In genomic region chrV:11231177-11231576, ce11 we compare ENCODE assay signal across 5 worm cellular contexts.
TF ChIP-seq lines count a peak whose summit lies in the region.

No protein-coding gene starts in this region.

TF ChIP-seq in whole organism, L1 larva, 84 proteins besides CTCF, POLR2A, EP300 and RAD21:
- TF ChIP-seq efl-1 (optimal IDR thresholded peaks at IDR 0.05; lab: Kevin White, UChicago) (no peak), efl-1 (GFP tag; optimal IDR thresholded peaks at IDR 0.05 in 1 of 2; lab: Kevin White, UChicago) (peak in 1 of 2 experiments; percentile 2), unc-86 (tag; optimal IDR thresholded peaks at IDR 0.05; lab: Kevin White, UChicago) (no peak), fos-1 (tag; optimal IDR thresholded peaks at IDR 0.05; lab: Kevin White, UChicago) (no peak), ceh-8 (GFP tag; optimal IDR thresholded peaks at IDR 0.05; lab: Kevin White, UChicago) (no peak), nhr-84 (tag; optimal IDR thresholded peaks at IDR 0.05; lab: Kevin White, UChicago) (no peak), blmp-1 (tag; optimal IDR thresholded peaks at IDR 0.05; lab: Kevin White, UChicago) (peak; percentile 80), nhr-85 (tag; lab: Kevin White, UChicago) (no peak), sox-4 (tag; optimal IDR thresholded peaks at IDR 0.05; lab: Kevin White, UChicago) (no peak), vab-15 (tag; optimal IDR thresholded peaks at IDR 0.05; lab: Kevin White, UChicago) (no peak), hlh-17 (GFP tag; optimal IDR thresholded peaks at IDR 0.05; lab: Kevin White, UChicago; ENCODE audit: borderline replicate concordance) (no peak)
TF ChIP-seq in whole organism, L1 larva: peak in this region for 2.

TF ChIP-seq in whole organism, L2 larva, 48 proteins besides CTCF, POLR2A, EP300 and RAD21:
- TF ChIP-seq nhr-10 (tag; optimal IDR thresholded peaks at IDR 0.05; lab: Kevin White, UChicago): no peak
- peak; percentile 53 for TF ChIP-seq blmp-1 (tag; optimal IDR thresholded peaks at IDR 0.05; lab: Kevin White, UChicago; ENCODE audit: insufficient read depth)

TF ChIP-seq in whole organism, L3 larva, 47 proteins besides CTCF, POLR2A, EP300 and RAD21:
- peak; percentile 30 for TF ChIP-seq nhr-43 (tag; optimal IDR thresholded peaks at IDR 0.05; lab: Kevin White, UChicago; ENCODE audit: poor library complexity, severe bottlenecking)
- no peak for TF ChIP-seq ceh-9 (tag; optimal IDR thresholded peaks at IDR 0.05; lab: Kevin White, UChicago)

TF ChIP-seq in whole organism, L4 larva, 104 proteins besides CTCF, POLR2A, EP300 and RAD21:
- TF ChIP-seq nhr-28 (tag; optimal IDR thresholded peaks at IDR 0.05; lab: Kevin White, UChicago) (peak; percentile 39), zip-2 (tag; optimal IDR thresholded peaks at IDR 0.05; lab: Kevin White, UChicago) (no peak), ceh-20 (GFP tag; IDR thresholded peaks at IDR 0.05; lab: Robert Waterston, UW) (0 out of 2 replicates have a peak, but pooled peaks have one; percentile 13), rbr-2 (tag; optimal IDR thresholded peaks at IDR 0.05; lab: Kevin White, UChicago) (no peak)

TF ChIP-seq in whole organism, late embryonic, 69 proteins besides CTCF, POLR2A, EP300 and RAD21:
- TF ChIP-seq C38D4.7 (GFP tag; optimal IDR thresholded peaks at IDR 0.05; lab: Kevin White, UChicago) (no peak), pha-4 (tag; optimal IDR thresholded peaks at IDR 0.05; lab: Kevin White, UChicago) (no peak), ceh-45 (GFP tag; IDR thresholded peaks at IDR 0.05; lab: Robert Waterston, UW) (no peak), C08G9.2 (tag; optimal IDR thresholded peaks at IDR 0.05; lab: Kevin White, UChicago) (no peak), ahr-1 (tag; optimal IDR thresholded peaks at IDR 0.05; lab: Kevin White, UChicago) (no peak), elt-2 (tag; optimal IDR thresholded peaks at IDR 0.05; lab: Kevin White, UChicago) (peak; percentile 8)

Comparison
In these comparisons a context has a peak if more than half of its experiments do, and no peak if none do; other contexts are left out.
1. Of the 29 proteins assayed by ChIP-seq in both whole organism, L4 larva and whole organism, L1 larva: peak only in whole organism, L4 larva: nhr-28; only in whole organism, L1 larva: none; in both: none; in neither: 28.